Worm (Caenorhabditis elegans) whole organism, L3 larva: ENCODE data around the gene F53A3.7.

Experiments
- aly-2 ChIP-seq: fragments of 150-350 bp; optimal IDR thresholded peaks from 2 replicates; lab custom pipeline; 2014; ENCODE audit warnings: missing biosample characterization, missing genetic modification characterization
- egl-5 ChIP-seq: fragments of 150-350 bp; optimal IDR thresholded peaks from 2 replicates; lab custom pipeline; 2017; ENCODE audit warnings: missing biosample characterization, missing genetic modification reagents, missing genetic modification characterization, inconsistent platforms
- lin-39 ChIP-seq: fragments of 150-350 bp; optimal IDR thresholded peaks from 2 replicates; lab custom pipeline; 2018; ENCODE audit warnings: missing biosample characterization, missing genetic modification reagents, missing genetic modification characterization
- nhr-76 ChIP-seq: fragments of 150-350 bp; sonication (generic microtip); optimal IDR thresholded peaks from 5 replicates; lab custom pipeline; 2014; ENCODE audit warnings: missing biosample characterization, missing genetic modification characterization
- unc-62 ChIP-seq: fragments of 150-350 bp; sonication (generic microtip); optimal IDR thresholded peaks from 4 replicates; lab custom pipeline; 2014; ENCODE audit warnings: missing biosample characterization, missing genetic modification reagents, missing genetic modification characterization
- zag-1 ChIP-seq: fragments of 150-350 bp; optimal IDR thresholded peaks from 2 replicates; lab custom pipeline; 2014; ENCODE audit warnings: missing biosample characterization, missing genetic modification characterization
- ztf-11 ChIP-seq: fragments of 150-350 bp; optimal IDR thresholded peaks from 2 replicates; lab custom pipeline; 2014; ENCODE audit warnings: missing biosample characterization, missing genetic modification characterization

- TF ChIP-seq unc-62 (GFP tag; lab: Kevin White, UChicago) (no peak), egl-5 (tag; lab: Kevin White, UChicago) (no peak), aly-2 (no peak), ztf-11 (tag; lab: Kevin White, UChicago) (no peak), lin-39 (tag; lab: Kevin White, UChicago) (no peak), nhr-76 (tag; lab: Kevin White, UChicago) (no peak), zag-1 (tag; lab: Kevin White, UChicago) (no peak)
These were observed 49.9 kb downstream of the F53A3.7 start for ce11 chrIII:2001210-2001609.
